Fruit fly (Drosophila melanogaster) whole organism, wandering third instar larva: ENCODE measurements around the gene heix.

Source experiments
- Abd-B ChIP-seq: fragments of >200 bp; optimal IDR thresholded peaks from 2 replicates; lab custom pipeline; 2017; ENCODE audit warnings: missing biosample characterization, missing genetic modification characterization
- GATAd ChIP-seq: sonication (Bioruptor generic); optimal IDR thresholded peaks from 2 replicates; lab custom pipeline; 2016; ENCODE audit warnings: missing biosample characterization, missing genetic modification characterization
- Mio ChIP-seq: sonication (Bioruptor generic); optimal IDR thresholded peaks from 2 replicates; lab custom pipeline; 2016; ENCODE audit warnings: missing biosample characterization, missing genetic modification characterization
- Myc ChIP-seq: fragments of >200 bp; optimal IDR thresholded peaks from 2 replicates; lab custom pipeline; 2017
- N ChIP-seq: fragments of >200 bp; optimal IDR thresholded peaks from 2 replicates; lab custom pipeline; 2018; ENCODE audit warnings: missing biosample characterization, missing external identifiers, missing genetic modification characterization
- Vsx2 ChIP-seq: fragments of 200-300, 225-300 bp; sonication (Bioruptor generic); optimal IDR thresholded peaks from 2 replicates; lab custom pipeline; 2018; ENCODE audit warnings: missing biosample characterization, missing genetic modification characterization; ENCODE audit not compliant: partially characterized antibody
- br ChIP-seq: fragments of 200-800 bp; sonication (Bioruptor generic); optimal IDR thresholded peaks from 2 replicates; lab custom pipeline; 2016; ENCODE audit warnings: missing biosample characterization, missing genetic modification characterization
- fru ChIP-seq: fragments of 200-800 bp; sonication (Bioruptor generic); optimal IDR thresholded peaks from 3 replicates; lab custom pipeline; 2016; ENCODE audit warnings: missing biosample characterization, mild to moderate bottlenecking, missing genetic modification characterization
- h ChIP-seq: fragments of 200-800 bp; sonication (Bioruptor generic); optimal IDR thresholded peaks from 3 replicates; lab custom pipeline; 2016; ENCODE audit warnings: missing biosample characterization, mild to moderate bottlenecking, missing genetic modification characterization
- jim ChIP-seq: fragments of 175-275, 200-325 bp; sonication (Bioruptor generic); optimal IDR thresholded peaks from 2 replicates; lab custom pipeline; 2016; ENCODE audit warnings: missing biosample characterization, mild to moderate bottlenecking, missing genetic modification characterization
- pan ChIP-seq: fragments of >200 bp; optimal IDR thresholded peaks from 2 replicates; lab custom pipeline; 2017
- psq ChIP-seq: fragments of 200-800 bp; sonication (Bioruptor generic); optimal IDR thresholded peaks from 3 replicates; lab custom pipeline; 2017; ENCODE audit warnings: missing biosample characterization, mild to moderate bottlenecking, missing genetic modification characterization, moderate library complexity
- sv ChIP-seq: fragments of 200-800 bp; sonication (Bioruptor generic); optimal IDR thresholded peaks from 3 replicates; lab custom pipeline; 2016; ENCODE audit warnings: missing biosample characterization, missing genetic modification characterization
- usp ChIP-seq: fragments of >200 bp; optimal IDR thresholded peaks from 2 replicates; lab custom pipeline; 2017; ENCODE audit warnings: missing biosample characterization, missing genetic modification characterization

DNA sequence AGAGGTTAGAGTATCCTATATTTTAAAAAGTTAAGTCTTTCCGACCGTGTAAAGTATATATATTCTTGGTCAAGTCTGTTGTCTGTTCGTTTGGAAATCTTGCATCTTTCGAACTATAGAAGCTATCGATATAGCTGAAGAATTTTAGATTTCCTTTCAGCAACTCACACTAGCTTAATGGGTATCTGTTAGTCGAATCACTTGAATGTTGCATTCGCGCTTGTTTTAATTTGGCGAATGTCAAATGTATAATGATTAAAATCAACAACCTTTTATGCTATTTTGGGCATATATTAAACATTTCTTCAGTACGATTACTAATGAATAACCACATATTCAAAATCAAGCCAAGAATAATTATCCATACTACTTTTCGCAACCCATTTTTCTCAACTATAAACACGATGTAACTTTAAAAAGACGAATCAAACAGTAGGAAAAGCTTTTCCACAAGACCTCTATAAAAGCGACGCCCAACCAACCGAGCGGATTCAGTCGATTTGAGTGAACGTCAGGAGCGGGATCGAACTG lies 5.9 kb downstream of the heix start, which contains the start of gene Cyp303a1:
- TF ChIP-seq jim (GFP tag; lab: Kevin White, UChicago), result no peak
- TF ChIP-seq usp (GFP tag; lab: Kevin White, UChicago), result no peak
- TF ChIP-seq GATAd (GFP tag; lab: Kevin White, UChicago), result no peak
- TF ChIP-seq Mio (GFP tag; lab: Kevin White, UChicago), result no peak
- no peak for TF ChIP-seq Abd-B (GFP tag; lab: Kevin White, UChicago)
- no peak for TF ChIP-seq fru
- TF ChIP-seq psq (GFP tag; lab: Kevin White, UChicago), result no peak
- no peak for TF ChIP-seq pan (lab: Kevin White, UChicago)
- TF ChIP-seq Vsx2 (GFP tag; lab: Kevin White, UChicago), result no peak
- no peak for TF ChIP-seq N (GFP tag; lab: Kevin White, UChicago)
- TF ChIP-seq Myc (lab: Kevin White, UChicago), result no peak
- TF ChIP-seq h (GFP tag; lab: Kevin White, UChicago), result no peak
- TF ChIP-seq sv (GFP tag; lab: Kevin White, UChicago), result no peak
- TF ChIP-seq br (GFP tag; lab: Kevin White, UChicago), result no peak
